Fruit fly (Drosophila melanogaster) whole organism, wandering third instar larva: ENCODE data around the gene CG14377.

ENCODE experiments used
- CG32264 ChIP-seq: fragments of 200-800 bp; sonication (Bioruptor generic); optimal IDR thresholded peaks from 2 replicates; lab custom pipeline; 2016; ENCODE audit warnings: missing biosample characterization, missing genetic modification characterization
- CG9705 ChIP-seq: fragments of 200-800 bp; sonication (Bioruptor generic); optimal IDR thresholded peaks from 2 replicates; lab custom pipeline; 2018; ENCODE audit warnings: missing biosample characterization, mild to moderate bottlenecking, missing genetic modification characterization
- CrebA ChIP-seq: fragments of 200-800 bp; sonication (Bioruptor generic); optimal IDR thresholded peaks from 2 replicates; lab custom pipeline; 2016; ENCODE audit warnings: missing biosample characterization, mild to moderate bottlenecking, missing genetic modification characterization, borderline replicate concordance
- Dfd ChIP-seq: fragments of >200 bp; optimal IDR thresholded peaks from 2 replicates; lab custom pipeline; 2017; ENCODE audit warnings: missing biosample characterization, missing genetic modification characterization
- GATAd ChIP-seq: sonication (Bioruptor generic); optimal IDR thresholded peaks from 2 replicates; lab custom pipeline; 2016; ENCODE audit warnings: missing biosample characterization, missing genetic modification characterization
- Hnf4 ChIP-seq: fragments of 200-800 bp; sonication (Bioruptor generic); optimal IDR thresholded peaks from 2 replicates; lab custom pipeline; 2016; ENCODE audit warnings: missing biosample characterization, mild to moderate bottlenecking, missing genetic modification characterization
- Hr78 ChIP-seq: fragments of >200 bp; optimal IDR thresholded peaks from 2 replicates; lab custom pipeline; 2017; ENCODE audit warnings: missing biosample characterization, missing genetic modification characterization
- Mio ChIP-seq: sonication (Bioruptor generic); optimal IDR thresholded peaks from 2 replicates; lab custom pipeline; 2016; ENCODE audit warnings: missing biosample characterization, missing genetic modification characterization
- Myc ChIP-seq: fragments of >200 bp; optimal IDR thresholded peaks from 2 replicates; lab custom pipeline; 2017
- Sp1 ChIP-seq: fragments of 200-800 bp; sonication (Bioruptor generic); optimal IDR thresholded peaks from 3 replicates; lab custom pipeline; 2019; ENCODE audit warnings: missing biosample characterization, mild to moderate bottlenecking, missing genetic modification characterization, moderate library complexity
- dmrt93B ChIP-seq: fragments of 200-800 bp; sonication (Bioruptor generic); optimal IDR thresholded peaks from 2 replicates; lab custom pipeline; 2018; ENCODE audit warnings: missing biosample characterization, mild to moderate bottlenecking, missing genetic modification characterization
- dsf ChIP-seq: sonication (Bioruptor generic); optimal IDR thresholded peaks from 2 replicates; lab custom pipeline; 2016; ENCODE audit warnings: missing biosample characterization, missing genetic modification characterization, borderline replicate concordance
- foxo ChIP-seq, 2 experiments: fragments of 200-800 bp; sonication (Bioruptor generic); optimal IDR thresholded peaks; 2 replicates in 1 of 2; 3 replicates in 1 of 2; lab custom pipeline; 2016 to 2017; ENCODE audit warnings: missing biosample characterization in 2 of 2, missing genetic modification characterization in 2 of 2
- h ChIP-seq: fragments of 200-800 bp; sonication (Bioruptor generic); optimal IDR thresholded peaks from 3 replicates; lab custom pipeline; 2016; ENCODE audit warnings: missing biosample characterization, mild to moderate bottlenecking, missing genetic modification characterization
- lola ChIP-seq: fragments of >200 bp; optimal IDR thresholded peaks from 2 replicates; lab custom pipeline; 2017; ENCODE audit warnings: missing biosample characterization, missing genetic modification characterization
- psq ChIP-seq: fragments of 200-800 bp; sonication (Bioruptor generic); optimal IDR thresholded peaks from 3 replicates; lab custom pipeline; 2017; ENCODE audit warnings: missing biosample characterization, mild to moderate bottlenecking, missing genetic modification characterization, moderate library complexity
- sage ChIP-seq: fragments of 200-800 bp; sonication (Bioruptor generic); optimal IDR thresholded peaks from 2 replicates; lab custom pipeline; 2016; ENCODE audit warnings: missing biosample characterization, mild to moderate bottlenecking, missing genetic modification characterization
- sv ChIP-seq: fragments of 200-800 bp; sonication (Bioruptor generic); optimal IDR thresholded peaks from 3 replicates; lab custom pipeline; 2016; ENCODE audit warnings: missing biosample characterization, missing genetic modification characterization
- tai ChIP-seq: sonication (Bioruptor generic); optimal IDR thresholded peaks from 2 replicates; lab custom pipeline; 2016; ENCODE audit warnings: missing biosample characterization, missing genetic modification characterization

Gene CG14377

dm6 chr3R:13435836-13436235, 38.2 kb downstream of the CG14377 start:
- TF ChIP-seq Myc (lab: Kevin White, UChicago) (no peak), Mio (GFP tag; lab: Kevin White, UChicago) (no peak), CG32264 (GFP tag; lab: Kevin White, UChicago) (no peak), Dfd (peak; percentile 43), Hr78 (GFP tag; lab: Kevin White, UChicago) (no peak), lola (GFP tag; lab: Kevin White, UChicago) (no peak), psq (no peak)
- TF ChIP-seq, all 38 proteins: peak for 1

- no peak for TF ChIP-seq Hnf4 (GFP tag; lab: Kevin White, UChicago)
- TF ChIP-seq dmrt93B = no peak
- no peak for TF ChIP-seq sage (GFP tag; lab: Kevin White, UChicago)
- TF ChIP-seq lola (GFP tag; lab: Kevin White, UChicago) = no peak
- TF ChIP-seq Hr78 (GFP tag; lab: Kevin White, UChicago) = no peak
- no peak for TF ChIP-seq h (GFP tag; lab: Kevin White, UChicago)
- no peak for TF ChIP-seq CG9705 (GFP tag; lab: Kevin White, UChicago)
- no peak for TF ChIP-seq Mio (GFP tag; lab: Kevin White, UChicago)
- no peak for TF ChIP-seq CrebA (GFP tag; lab: Kevin White, UChicago)
- no peak for TF ChIP-seq Sp1
- no peak for TF ChIP-seq tai (GFP tag; lab: Kevin White, UChicago)
- TF ChIP-seq GATAd = no peak
Measured at dm6 chr3R:13441703-13442102, 44.1 kb downstream of the CG14377 start.

dm6 chr3R:13446048-13446447, 48.4 kb downstream of the CG14377 start:
- TF ChIP-seq dsf (GFP tag; lab: Kevin White, UChicago) = no peak
- TF ChIP-seq foxo (GFP tag; optimal IDR thresholded peaks at IDR 0.05; lab: Kevin White, UChicago) = no peak
- TF ChIP-seq Hnf4 (GFP tag; lab: Kevin White, UChicago) = no peak

- TF ChIP-seq sv = peak; percentile 40
- TF ChIP-seq GATAd = no peak
Measured at dm6 chr3R:13446489-13446888, 48.9 kb downstream of the CG14377 start.
